ENCODE assay signal across 5 fruit fly cellular contexts in genomic region chr3R:11992934-11993670, dm6.
TF ChIP-seq lines count a peak whose summit lies in the region.

Gene mfas (minus strand): TSS chr3R:11993315.

- no peak for TF ChIP-seq CTCF in whole organism, embryonic (GFP tag; optimal IDR thresholded peaks at IDR 0.05; lab: Kevin White, UChicago)

TF ChIP-seq in whole organism, adult, 20 proteins besides CTCF, POLR2A, EP300 and RAD21:
- no peak for TF ChIP-seq Clk (GFP tag; optimal IDR thresholded peaks at IDR 0.05; lab: Kevin White, UChicago)
- no peak for TF ChIP-seq cic (GFP tag; optimal IDR thresholded peaks at IDR 0.05; lab: Kevin White, UChicago)
- TF ChIP-seq Crg-1 (GFP tag; optimal IDR thresholded peaks at IDR 0.05; lab: Kevin White, UChicago) = no peak
- TF ChIP-seq CG7101 (tag; optimal IDR thresholded peaks at IDR 0.05; lab: Kevin White, UChicago) = no peak
- TF ChIP-seq kay (GFP tag; lab: Kevin White, UChicago; ENCODE audit: borderline replicate concordance) = no peak
- TF ChIP-seq tj (GFP tag; optimal IDR thresholded peaks at IDR 0.05; lab: Kevin White, UChicago) = peak; percentile 2
- peak; percentile 26 for TF ChIP-seq CG12768 (GFP tag; optimal IDR thresholded peaks at IDR 0.05; lab: Kevin White, UChicago)
- TF ChIP-seq pad (GFP tag; optimal IDR thresholded peaks at IDR 0.05; lab: Kevin White, UChicago) = no peak

TF ChIP-seq in whole organism, embryonic, 481 proteins besides CTCF, POLR2A, EP300 and RAD21 (continues in another document):
- TF ChIP-seq CG12219 (GFP tag; optimal IDR thresholded peaks at IDR 0.05; lab: Kevin White, UChicago) (peak; percentile 7), Chrac-16 (GFP tag; optimal IDR thresholded peaks at IDR 0.05; lab: Kevin White, UChicago) (no peak), Med (GFP tag; lab: Kevin White, UChicago) (peak; percentile 84), insv (GFP tag; optimal IDR thresholded peaks at IDR 0.05; lab: Kevin White, UChicago) (no peak), CG1024 (GFP tag; IDR thresholded peaks at IDR 0.05; lab: Robert Waterston, UW) (peak; percentile 19; the same call in 1 of the 2 replicates), CG15269 (tag; optimal IDR thresholded peaks at IDR 0.05; lab: Kevin White, UChicago) (no peak), CG17912 (GFP tag; optimal IDR thresholded peaks at IDR 0.05; lab: Kevin White, UChicago) (peak; percentile 70), CG13624 (GFP tag; optimal IDR thresholded peaks at IDR 0.05; lab: Kevin White, UChicago) (no peak), peb (GFP tag; IDR thresholded peaks at IDR 0.05; lab: Robert Waterston, UW) (no peak), Dfd (GFP tag; optimal IDR thresholded peaks at IDR 0.05; lab: Kevin White, UChicago) (no peak), CG11696 (GFP tag; IDR thresholded peaks at IDR 0.05; lab: Robert Waterston, UW) (no peak), Sry-δ (GFP tag; optimal IDR thresholded peaks at IDR 0.05; lab: Kevin White, UChicago) (no peak), Gug (GFP tag; IDR thresholded peaks at IDR 0.05; lab: Robert Waterston, UW) (no peak), grn (GFP tag; optimal IDR thresholded peaks at IDR 0.05; lab: Kevin White, UChicago) (no peak), CG8290 (GFP tag; optimal IDR thresholded peaks at IDR 0.05; lab: Kevin White, UChicago) (no peak), CG8290 (tag; optimal IDR thresholded peaks at IDR 0.05; lab: Kevin White, UChicago) (peak in 1 of 2 experiments; percentile 42), yki (optimal IDR thresholded peaks at IDR 0.05; lab: Kevin White, UChicago) (no peak), Camta (GFP tag; optimal IDR thresholded peaks at IDR 0.05; lab: Kevin White, UChicago) (no peak), tup (GFP tag; optimal IDR thresholded peaks at IDR 0.05; lab: Kevin White, UChicago) (no peak), CG4820 (GFP tag; optimal IDR thresholded peaks at IDR 0.05; lab: Kevin White, UChicago) (no peak), gsb-n (tag; optimal IDR thresholded peaks at IDR 0.05; lab: Kevin White, UChicago) (peak; percentile 37), ap (GFP tag; IDR thresholded peaks at IDR 0.05; lab: Robert Waterston, UW) (no peak)

TF ChIP-seq in whole organism, prepupa, 60 proteins besides CTCF, POLR2A, EP300 and RAD21 (continues in another document):
- TF ChIP-seq CG11902 (GFP tag; optimal IDR thresholded peaks at IDR 0.05; lab: Kevin White, UChicago) (no peak), CG10631 (GFP tag; optimal IDR thresholded peaks at IDR 0.05; lab: Kevin White, UChicago) (no peak), CG8319 (GFP tag; optimal IDR thresholded peaks at IDR 0.05; lab: Kevin White, UChicago) (no peak), Hr38 (GFP tag; optimal IDR thresholded peaks at IDR 0.05; lab: Kevin White, UChicago) (no peak), acj6 (GFP tag; optimal IDR thresholded peaks at IDR 0.05; lab: Kevin White, UChicago) (no peak), CG11294 (GFP tag; IDR thresholded peaks at IDR 0.05; lab: Robert Waterston, UW) (no peak), OdsH (GFP tag; optimal IDR thresholded peaks at IDR 0.05; lab: Kevin White, UChicago) (no peak), dac (GFP tag; optimal IDR thresholded peaks at IDR 0.05; lab: Kevin White, UChicago) (no peak), spab (GFP tag; optimal IDR thresholded peaks at IDR 0.05; lab: Kevin White, UChicago) (no peak), lz (GFP tag; optimal IDR thresholded peaks at IDR 0.05; lab: Kevin White, UChicago) (no peak), CG6854 (GFP tag; optimal IDR thresholded peaks at IDR 0.05; lab: Kevin White, UChicago) (peak; percentile 56), Hr39 (GFP tag; optimal IDR thresholded peaks at IDR 0.05; lab: Kevin White, UChicago) (no peak), topi (GFP tag; optimal IDR thresholded peaks at IDR 0.05; lab: Kevin White, UChicago) (no peak), achi (GFP tag; optimal IDR thresholded peaks at IDR 0.05; lab: Kevin White, UChicago) (no peak), Ets21C (GFP tag; optimal IDR thresholded peaks at IDR 0.05; lab: Kevin White, UChicago) (no peak), CG8119 (GFP tag; IDR thresholded peaks at IDR 0.05; lab: Robert Waterston, UW) (no peak), Gug (GFP tag; IDR thresholded peaks at IDR 0.05; lab: Robert Waterston, UW) (no peak), vri (GFP tag; optimal IDR thresholded peaks at IDR 0.05; lab: Kevin White, UChicago) (no peak), CG6792 (GFP tag; optimal IDR thresholded peaks at IDR 0.05; lab: Kevin White, UChicago) (no peak), CG6808 (GFP tag; optimal IDR thresholded peaks at IDR 0.05; lab: Kevin White, UChicago) (no peak), Blimp-1 (GFP tag; optimal IDR thresholded peaks at IDR 0.05; lab: Kevin White, UChicago) (no peak), Smox (GFP tag; optimal IDR thresholded peaks at IDR 0.05; lab: Kevin White, UChicago) (no peak), svp (GFP tag; lab: Kevin White, UChicago) (peak; percentile 77), CG32006 (GFP tag; optimal IDR thresholded peaks at IDR 0.05; lab: Kevin White, UChicago) (no peak)

TF ChIP-seq in whole organism, pupa, 21 proteins besides CTCF, POLR2A, EP300 and RAD21:
- peak; percentile 3 for TF ChIP-seq Snoo (tag; optimal IDR thresholded peaks at IDR 0.05; lab: Kevin White, UChicago)
- 0 out of 3 replicates have a peak, but pooled peaks have one; percentile 38 for TF ChIP-seq CG4496 (GFP tag; IDR thresholded peaks at IDR 0.05; lab: Robert Waterston, UW)
- TF ChIP-seq CG14655 (GFP tag; optimal IDR thresholded peaks at IDR 0.05; lab: Kevin White, UChicago) = no peak
- TF ChIP-seq Pif1A (GFP tag; optimal IDR thresholded peaks at IDR 0.05; lab: Kevin White, UChicago) = peak; percentile 37
- TF ChIP-seq CG12605 (GFP tag; IDR thresholded peaks at IDR 0.05; lab: Robert Waterston, UW) = 0 out of 2 replicates have a peak, but pooled peaks have one; percentile 9
- peak; percentile 51 for TF ChIP-seq Pif1B (GFP tag; optimal IDR thresholded peaks at IDR 0.05; lab: Kevin White, UChicago)
- peak; percentile 21 for TF ChIP-seq CG13204 (GFP tag; optimal IDR thresholded peaks at IDR 0.05; lab: Kevin White, UChicago)
- TF ChIP-seq CG8301 (tag; optimal IDR thresholded peaks at IDR 0.05; lab: Kevin White, UChicago) = no peak
- TF ChIP-seq fd96Ca (GFP tag; IDR thresholded peaks at IDR 0.05; lab: Robert Waterston, UW) = no peak
- TF ChIP-seq CG34367 (tag; optimal IDR thresholded peaks at IDR 0.05; lab: Kevin White, UChicago) = no peak
- peak; percentile 58 for TF ChIP-seq EcR (GFP tag; optimal IDR thresholded peaks at IDR 0.05; lab: Kevin White, UChicago)

TF ChIP-seq in whole organism, wandering third instar larva, 38 proteins besides CTCF, POLR2A, EP300 and RAD21 (continues in another document):
- peak; percentile 49 for TF ChIP-seq Hr83 (GFP tag; optimal IDR thresholded peaks at IDR 0.05; lab: Kevin White, UChicago; ENCODE audit: poor library complexity, severe bottlenecking)
- TF ChIP-seq h (GFP tag; optimal IDR thresholded peaks at IDR 0.05; lab: Kevin White, UChicago) = peak; percentile 4
- no peak for TF ChIP-seq Dfd (GFP tag; optimal IDR thresholded peaks at IDR 0.05; lab: Kevin White, UChicago)
- TF ChIP-seq GATAd (GFP tag; optimal IDR thresholded peaks at IDR 0.05; lab: Kevin White, UChicago) = no peak
- peak; percentile 6 for TF ChIP-seq br (GFP tag; optimal IDR thresholded peaks at IDR 0.05; lab: Kevin White, UChicago)
- peak; percentile 58 for TF ChIP-seq fru (GFP tag; optimal IDR thresholded peaks at IDR 0.05; lab: Kevin White, UChicago)
- no peak for TF ChIP-seq Myc (optimal IDR thresholded peaks at IDR 0.05; lab: Kevin White, UChicago)
- no peak for TF ChIP-seq CG32264 (GFP tag; optimal IDR thresholded peaks at IDR 0.05; lab: Kevin White, UChicago)
- TF ChIP-seq HLH106 (tag; optimal IDR thresholded peaks at IDR 0.05; lab: Kevin White, UChicago) = no peak
- no peak for TF ChIP-seq dl (GFP tag; optimal IDR thresholded peaks at IDR 0.05; lab: Kevin White, UChicago; ENCODE audit: insufficient read depth in 1 of 2, partially characterized antibody in 2 of 2)
- no peak for TF ChIP-seq Sp1 (GFP tag; optimal IDR thresholded peaks at IDR 0.05; lab: Kevin White, UChicago)
- TF ChIP-seq Jra (GFP tag; optimal IDR thresholded peaks at IDR 0.05; lab: Kevin White, UChicago) = peak; percentile 14
- TF ChIP-seq Dif (GFP tag; optimal IDR thresholded peaks at IDR 0.05; lab: Kevin White, UChicago; ENCODE audit: partially characterized antibody) = no peak
- TF ChIP-seq CG9705 (GFP tag; optimal IDR thresholded peaks at IDR 0.05; lab: Kevin White, UChicago) = no peak
- no peak for TF ChIP-seq woc (GFP tag; optimal IDR thresholded peaks at IDR 0.05; lab: Kevin White, UChicago)
- no peak for TF ChIP-seq dmrt93B (GFP tag; optimal IDR thresholded peaks at IDR 0.05; lab: Kevin White, UChicago)
- no peak for TF ChIP-seq sv (GFP tag; optimal IDR thresholded peaks at IDR 0.05; lab: Kevin White, UChicago)
- TF ChIP-seq sage (GFP tag; optimal IDR thresholded peaks at IDR 0.05; lab: Kevin White, UChicago) = no peak
- TF ChIP-seq Hr78 (GFP tag; optimal IDR thresholded peaks at IDR 0.05; lab: Kevin White, UChicago) = no peak
- no peak for TF ChIP-seq Hnf4 (GFP tag; optimal IDR thresholded peaks at IDR 0.05; lab: Kevin White, UChicago)
- no peak for TF ChIP-seq N (GFP tag; optimal IDR thresholded peaks at IDR 0.05; lab: Kevin White, UChicago)
- TF ChIP-seq Abd-B (GFP tag; optimal IDR thresholded peaks at IDR 0.05; lab: Kevin White, UChicago) = no peak
- no peak for TF ChIP-seq usp (GFP tag; optimal IDR thresholded peaks at IDR 0.05; lab: Kevin White, UChicago)
- no peak for TF ChIP-seq ey (GFP tag; optimal IDR thresholded peaks at IDR 0.05; lab: Kevin White, UChicago)
- no peak for TF ChIP-seq foxo (GFP tag; optimal IDR thresholded peaks at IDR 0.05; lab: Kevin White, UChicago)
- peak; percentile 22 for TF ChIP-seq rgr (GFP tag; optimal IDR thresholded peaks at IDR 0.05; lab: Kevin White, UChicago)
- no peak for TF ChIP-seq Mio (GFP tag; optimal IDR thresholded peaks at IDR 0.05; lab: Kevin White, UChicago)
- TF ChIP-seq OdsH (GFP tag; optimal IDR thresholded peaks at IDR 0.05; lab: Kevin White, UChicago) = no peak
- TF ChIP-seq psq (GFP tag; optimal IDR thresholded peaks at IDR 0.05; lab: Kevin White, UChicago) = no peak
- no peak for TF ChIP-seq lola (GFP tag; optimal IDR thresholded peaks at IDR 0.05; lab: Kevin White, UChicago)
- no peak for TF ChIP-seq pan (optimal IDR thresholded peaks at IDR 0.05; lab: Kevin White, UChicago)
- no peak for TF ChIP-seq jim (GFP tag; optimal IDR thresholded peaks at IDR 0.05; lab: Kevin White, UChicago)
- peak; percentile 18 for TF ChIP-seq tai (GFP tag; optimal IDR thresholded peaks at IDR 0.05; lab: Kevin White, UChicago)
- TF ChIP-seq dsf (GFP tag; optimal IDR thresholded peaks at IDR 0.05; lab: Kevin White, UChicago; ENCODE audit: borderline replicate concordance) = no peak
- no peak for TF ChIP-seq brk (GFP tag; optimal IDR thresholded peaks at IDR 0.05; lab: Kevin White, UChicago)
- TF ChIP-seq Vsx2 (GFP tag; optimal IDR thresholded peaks at IDR 0.05; lab: Kevin White, UChicago; ENCODE audit: partially characterized antibody) = no peak
- TF ChIP-seq Rel (GFP tag; optimal IDR thresholded peaks at IDR 0.05; lab: Kevin White, UChicago) = no peak
- no peak for TF ChIP-seq Rel (tag; optimal IDR thresholded peaks at IDR 0.05; lab: Kevin White, UChicago)
